Worm (Caenorhabditis elegans): Measurements from ENCODE around the gene F38H12.5.

The F38H12.5 gene

DNA sequence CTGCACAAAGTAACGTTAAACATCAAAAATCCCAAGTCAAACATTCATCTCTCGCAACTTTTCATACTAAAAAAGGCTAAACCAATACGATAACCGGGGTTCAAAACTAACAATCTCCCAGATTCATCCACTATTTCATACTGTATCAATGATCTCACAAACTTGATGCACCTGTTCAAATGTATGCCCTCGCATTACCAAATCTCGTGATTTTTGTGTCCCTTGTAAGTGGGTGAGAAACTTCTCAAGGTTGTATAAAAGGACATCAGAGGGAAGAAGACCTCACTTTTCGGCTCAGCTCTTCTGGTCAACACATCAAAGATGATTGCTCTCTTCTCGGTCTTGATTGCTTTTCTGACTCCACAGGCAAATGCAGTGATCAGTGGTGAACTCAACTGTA lies 39.2 kb downstream of the F38H12.5 start, which contains the start of gene phat-3:
Gene phat-3, plus strand, starts transcription at position 301 of the 400 bp plus-strand sequence.
- TF ChIP-seq hlh-30 (tag; optimal IDR thresholded peaks at IDR 0.05; ENCODE audit: insufficient read depth), result no peak
- no peak for TF ChIP-seq egl-27 (tag; optimal IDR thresholded peaks at IDR 0.05)
- no peak for TF ChIP-seq ceh-32 (tag; optimal IDR thresholded peaks at IDR 0.05; ENCODE audit: poor library complexity)
- no peak for TF ChIP-seq F10B5.3 (tag; optimal IDR thresholded peaks at IDR 0.05)
- TF ChIP-seq madf-9 (GFP tag; conservative IDR thresholded peaks at IDR 0.05), result no peak
- no peak for TF ChIP-seq nhr-11 (tag; optimal IDR thresholded peaks at IDR 0.05)
- TF ChIP-seq F44E2.7 (GFP tag; IDR thresholded peaks at IDR 0.05), result no peak
- no peak for TF ChIP-seq ama-1 (optimal IDR thresholded peaks at IDR 0.05)
- TF ChIP-seq nhr-25 (tag; optimal IDR thresholded peaks at IDR 0.05; ENCODE audit: borderline replicate concordance, insufficient read depth), result no peak
- no peak for TF ChIP-seq spr-3 (GFP tag; optimal IDR thresholded peaks at IDR 0.05)
- no peak for TF ChIP-seq lin-29 (GFP tag; IDR thresholded peaks at IDR 0.05)
- TF ChIP-seq jun-1 (tag; optimal IDR thresholded peaks at IDR 0.05), result no peak
- no peak for TF ChIP-seq ztf-7 (tag; optimal IDR thresholded peaks at IDR 0.05)
- no peak for TF ChIP-seq saeg-2 (GFP tag; IDR thresholded peaks at IDR 0.05)
- no peak for TF ChIP-seq php-3 (GFP tag; IDR thresholded peaks at IDR 0.05)
- TF ChIP-seq mep-1 (tag; optimal IDR thresholded peaks at IDR 0.05), result no peak
- TF ChIP-seq dve-1 (tag; optimal IDR thresholded peaks at IDR 0.05; ENCODE audit: insufficient read depth), result no peak
- TF ChIP-seq nhr-76 (tag; optimal IDR thresholded peaks at IDR 0.05), result no peak
- no peak for TF ChIP-seq nhr-28 (tag; optimal IDR thresholded peaks at IDR 0.05)
- TF ChIP-seq snpc-1.2 (GFP tag; IDR thresholded peaks at IDR 0.05), result no peak

DNA sequence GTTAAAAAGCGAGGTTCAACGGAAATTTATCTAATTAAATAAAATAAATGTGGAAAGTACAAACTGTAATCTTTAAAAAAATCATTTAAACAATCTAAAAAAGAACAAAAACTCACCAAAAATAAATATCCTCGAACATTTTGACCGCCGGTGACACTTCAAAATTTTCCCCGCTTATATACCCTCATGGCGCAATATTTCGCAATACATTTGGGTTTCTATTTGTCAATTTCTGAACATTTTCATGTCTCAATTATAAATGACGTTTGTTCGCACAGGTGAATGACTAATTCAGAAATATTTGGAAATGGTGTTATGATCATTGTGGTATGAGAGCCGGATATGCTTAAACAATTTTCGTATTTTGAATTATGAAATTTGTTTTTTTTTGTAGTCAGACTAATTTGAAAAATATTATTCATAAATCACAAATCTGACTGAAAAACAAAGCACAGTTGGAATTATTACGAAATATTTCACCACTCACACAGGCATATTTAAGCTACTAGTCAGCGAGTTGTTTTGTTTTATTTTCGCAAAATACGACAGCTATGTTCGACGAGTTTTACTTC lies 40.9 kb downstream of the F38H12.5 start, which contains the start of the genes C49G7.10 and irg-2:
Gene C49G7.10, minus strand, starts transcription at position 169 of the 572 bp plus-strand sequence.
Gene irg-2, plus strand, starts transcription at position 329 of the 572 bp plus-strand sequence.
- TF ChIP-seq nhr-111 (GFP tag; optimal IDR thresholded peaks at IDR 0.05), result no peak
- TF ChIP-seq nhr-77 (tag; optimal IDR thresholded peaks at IDR 0.05), result no peak
- TF ChIP-seq dmd-6 (GFP tag; IDR thresholded peaks at IDR 0.05), result peak; percentile 62
- TF ChIP-seq mep-1 (tag; optimal IDR thresholded peaks at IDR 0.05), result no peak
- TF ChIP-seq daf-16 (GFP tag; optimal IDR thresholded peaks at IDR 0.05), result no peak
- TF ChIP-seq daf-16 (tag; optimal IDR thresholded peaks at IDR 0.05), result no peak
- TF ChIP-seq dmd-9 (GFP tag; IDR thresholded peaks at IDR 0.05), result no peak
- no peak for TF ChIP-seq dmd-8 (GFP tag; IDR thresholded peaks at IDR 0.05)
- TF ChIP-seq skn-1 (tag; optimal IDR thresholded peaks at IDR 0.05), result no peak
- no peak for TF ChIP-seq mdt-29 (GFP tag; IDR thresholded peaks at IDR 0.05)
- no peak for TF ChIP-seq madf-5 (GFP tag; IDR thresholded peaks at IDR 0.05)
- no peak for TF ChIP-seq saeg-2 (GFP tag; IDR thresholded peaks at IDR 0.05)
- no peak for TF ChIP-seq ctbp-1 (GFP tag; IDR thresholded peaks at IDR 0.05)
- peak in 1 of 2 experiments; percentile 14 for TF ChIP-seq unc-62 (GFP tag; optimal IDR thresholded peaks at IDR 0.05 in 1 of 2)
- TF ChIP-seq unc-62 (tag; optimal IDR thresholded peaks at IDR 0.05), result no peak
- TF ChIP-seq zip-11 (GFP tag; IDR thresholded peaks at IDR 0.05), result no peak
- no peak for TF ChIP-seq ztf-11 (tag; optimal IDR thresholded peaks at IDR 0.05)
- peak; percentile 31 for TF ChIP-seq T20F7.1 (GFP tag; optimal IDR thresholded peaks at IDR 0.05)
- no peak for TF ChIP-seq F26F4.8 (GFP tag; conservative IDR thresholded peaks at IDR 0.05)
- no peak for TF ChIP-seq unc-39 (tag; optimal IDR thresholded peaks at IDR 0.05)
- no peak for TF ChIP-seq ceh-28 (tag; optimal IDR thresholded peaks at IDR 0.05)
- TF ChIP-seq ceh-82 (tag; optimal IDR thresholded peaks at IDR 0.05), result no peak
- TF ChIP-seq F44E2.7 (GFP tag; IDR thresholded peaks at IDR 0.05), result no peak
- no peak for TF ChIP-seq arid-1 (GFP tag; conservative IDR thresholded peaks at IDR 0.05)
- TF ChIP-seq php-3 (GFP tag; IDR thresholded peaks at IDR 0.05), result no peak
- no peak for TF ChIP-seq fkh-10 (GFP tag; optimal IDR thresholded peaks at IDR 0.05)
- no peak for TF ChIP-seq lim-7 (GFP tag; IDR thresholded peaks at IDR 0.05)
- peak; percentile 59 for TF ChIP-seq dve-1 (tag; optimal IDR thresholded peaks at IDR 0.05; ENCODE audit: insufficient read depth)
- TF ChIP-seq nhr-25 (tag; optimal IDR thresholded peaks at IDR 0.05; ENCODE audit: borderline replicate concordance, insufficient read depth), result no peak
- no peak for TF ChIP-seq attf-4 (tag; optimal IDR thresholded peaks at IDR 0.05)
- TF ChIP-seq nhr-76 (tag; optimal IDR thresholded peaks at IDR 0.05), result no peak
- peak; percentile 7 for TF ChIP-seq dpl-1 (GFP tag; optimal IDR thresholded peaks at IDR 0.05)
- no peak for TF ChIP-seq lin-15B (tag; optimal IDR thresholded peaks at IDR 0.05)
- no peak for TF ChIP-seq daf-19 (GFP tag; conservative IDR thresholded peaks at IDR 0.05)
- peak; percentile 46 for TF ChIP-seq nhr-11 (tag; optimal IDR thresholded peaks at IDR 0.05)
- TF ChIP-seq egl-27 (tag; optimal IDR thresholded peaks at IDR 0.05), result no peak
- no peak for TF ChIP-seq ama-1 (optimal IDR thresholded peaks at IDR 0.05)
- no peak for TF ChIP-seq lsy-2 (tag; optimal IDR thresholded peaks at IDR 0.05)
- no peak for TF ChIP-seq zfp-2 (tag; optimal IDR thresholded peaks at IDR 0.05)
- TF ChIP-seq nhr-10 (tag; optimal IDR thresholded peaks at IDR 0.05), result no peak
